Fruit fly (Drosophila melanogaster) S2 (cell line): ENCODE measurements around the gene Pkcdelta.

ENCODE experiments used
- CG8478 ChIP-seq: fragments of >200 bp; optimal IDR thresholded peaks from 2 replicates; lab custom pipeline; 2018
- CTCF ChIP-seq, 2 experiments: fragments of >200 bp; optimal IDR thresholded peaks; 2 replicates each; lab custom pipeline; 2018

DNA sequence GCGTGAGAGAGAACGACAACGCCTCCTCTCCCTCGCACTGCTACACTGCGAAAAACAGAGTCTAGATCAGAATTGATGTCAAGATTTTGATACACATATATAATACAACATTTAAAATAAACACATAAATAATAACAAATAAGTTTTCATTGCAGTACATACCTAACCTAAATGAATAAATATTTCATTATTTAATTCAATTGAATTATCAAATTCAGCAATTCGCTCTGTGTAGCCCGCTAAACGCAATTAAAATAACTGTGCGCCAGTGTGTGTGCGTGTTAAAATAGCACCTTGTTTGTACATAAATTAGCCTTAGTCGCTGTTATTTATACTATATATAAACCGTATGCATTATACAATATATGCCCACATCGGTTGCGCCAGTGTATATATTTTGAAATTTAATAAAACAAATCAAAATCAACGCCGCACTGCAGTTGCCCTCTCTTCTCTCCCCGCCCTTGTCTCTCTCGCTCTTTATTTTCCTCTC is 40.3 kb downstream of the Pkcdelta start:
- TF ChIP-seq CTCF (optimal IDR thresholded peaks at IDR 0.05; lab: Kevin White, UChicago) (no peak), CG8478 (lab: Kevin White, UChicago) (no peak)
